Worm (Caenorhabditis elegans): Measurements from ENCODE around the gene ubxn-5.

DNA sequence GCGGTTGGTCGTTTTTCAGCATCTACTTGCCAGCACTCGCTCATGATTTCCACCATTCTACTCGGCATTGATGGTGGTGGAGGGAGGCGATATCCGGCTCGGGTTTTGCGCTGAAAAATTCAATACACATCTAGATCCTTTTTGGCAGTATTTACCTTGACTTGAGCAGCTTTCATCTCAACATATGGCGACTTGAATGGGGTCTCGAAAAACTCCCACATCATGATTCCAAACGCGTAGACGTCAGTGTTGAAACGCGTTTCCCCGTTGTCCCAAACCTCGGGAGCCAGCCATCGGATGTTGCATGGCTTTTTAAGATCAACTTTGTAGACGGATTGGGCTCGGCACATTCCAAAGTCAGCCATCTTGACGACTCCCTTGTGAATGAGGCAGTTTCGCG, 35.8 kb downstream of the ubxn-5 start:
- no peak for TF ChIP-seq T22C8.4 (GFP tag; IDR thresholded peaks at IDR 0.05)
- TF ChIP-seq ztf-29 (GFP tag; IDR thresholded peaks at IDR 0.05), result no peak
- TF ChIP-seq tab-1 (GFP tag; IDR thresholded peaks at IDR 0.05), result no peak
- no peak for TF ChIP-seq flt-1 (GFP tag; IDR thresholded peaks at IDR 0.05)
- no peak for TF ChIP-seq ref-1 (GFP tag; conservative IDR thresholded peaks at IDR 0.05)
- TF ChIP-seq klf-2 (GFP tag; conservative IDR thresholded peaks at IDR 0.05), result no peak
- TF ChIP-seq cog-1 (tag; optimal IDR thresholded peaks at IDR 0.05), result no peak

Data from whole organism, midembryonic.